Fruit fly (Drosophila melanogaster) whole organism, prepupa: ENCODE data around the gene CG11596.

ENCODE experiments used
- CG10669 ChIP-seq: fragments of 200-800 bp; sonication (Bioruptor generic); optimal IDR thresholded peaks from 3 replicates; lab custom pipeline; 2018; ENCODE audit warnings: missing biosample characterization, mild to moderate bottlenecking, missing genetic modification characterization, moderate library complexity
- CG11294 ChIP-seq: fragments of 200-800 bp; sonication (Bioruptor generic); IDR thresholded peaks from 2 replicates; pipeline ENCODE4 v1.3.6; 2022; ENCODE audit warnings: missing biosample characterization, missing genetic modification characterization
- CG11762 ChIP-seq: fragments of 200-800 bp; sonication (Bioruptor generic); optimal IDR thresholded peaks from 3 replicates; lab custom pipeline; 2016; ENCODE audit warnings: missing biosample characterization, missing genetic modification characterization; ENCODE audit not compliant: insufficient read depth
- CG11902 ChIP-seq: fragments of 200-800 bp; sonication (Bioruptor generic); optimal IDR thresholded peaks from 3 replicates; lab custom pipeline; 2016; ENCODE audit warnings: missing biosample characterization, missing genetic modification characterization
- CG15336 ChIP-seq: fragments of 200-800 bp; sonication (Bioruptor generic); IDR thresholded peaks from 2 replicates; pipeline ENCODE4 v1.3.6; 2022; ENCODE audit warnings: missing biosample characterization, missing genetic modification characterization
- CG16779 ChIP-seq: fragments of 200-800 bp; sonication (Bioruptor generic); optimal IDR thresholded peaks from 3 replicates; lab custom pipeline; 2017; ENCODE audit warnings: missing biosample characterization, mild to moderate bottlenecking, missing genetic modification characterization
- CG3032 ChIP-seq: fragments of 200-800 bp; optimal IDR thresholded peaks from 2 replicates; lab custom pipeline; 2019; ENCODE audit warnings: missing biosample characterization, mild to moderate bottlenecking, missing genetic modification characterization, moderate library complexity
- CG31627 ChIP-seq: fragments of 200-800 bp; sonication (Bioruptor generic); optimal IDR thresholded peaks from 3 replicates; lab custom pipeline; 2016; ENCODE audit warnings: missing biosample characterization, missing genetic modification characterization
- CG32006 ChIP-seq: fragments of 200-800 bp; sonication (Bioruptor generic); optimal IDR thresholded peaks from 3 replicates; lab custom pipeline; 2017; ENCODE audit warnings: missing biosample characterization, mild to moderate bottlenecking, missing genetic modification characterization
- CG34406 ChIP-seq: fragments of 200-800 bp; sonication (Bioruptor generic); optimal IDR thresholded peaks from 3 replicates; lab custom pipeline; 2016; ENCODE audit warnings: missing biosample characterization, missing genetic modification characterization
- CG3919 ChIP-seq: fragments of 200-800 bp; sonication (Bioruptor generic); optimal IDR thresholded peaks from 3 replicates; lab custom pipeline; 2016; ENCODE audit warnings: missing biosample characterization, missing genetic modification characterization
- CG4318 ChIP-seq: fragments of 200-800 bp; sonication (Bioruptor generic); optimal IDR thresholded peaks from 3 replicates; lab custom pipeline; 2017; ENCODE audit warnings: missing biosample characterization, mild to moderate bottlenecking, missing genetic modification characterization
- CG6276 ChIP-seq: fragments of 200-800 bp; sonication (Bioruptor generic); optimal IDR thresholded peaks from 2 replicates; lab custom pipeline; 2017; ENCODE audit warnings: missing biosample characterization, mild to moderate bottlenecking, missing genetic modification characterization
- CG6808 ChIP-seq: fragments of 200-800 bp; sonication (Bioruptor generic); optimal IDR thresholded peaks from 3 replicates; lab custom pipeline; 2017; ENCODE audit warnings: missing biosample characterization, missing genetic modification characterization, mild to moderate bottlenecking, moderate library complexity, missing genetic modification reagents
- CG6854 ChIP-seq: fragments of 200-800 bp; sonication (Bioruptor generic); optimal IDR thresholded peaks from 2 replicates; lab custom pipeline; 2017; ENCODE audit warnings: missing biosample characterization, mild to moderate bottlenecking, missing genetic modification characterization
- CG7368 ChIP-seq: fragments of 200-800 bp; sonication (Bioruptor generic); optimal IDR thresholded peaks from 3 replicates; lab custom pipeline; 2016; ENCODE audit warnings: missing biosample characterization, missing genetic modification characterization
- CG8119 ChIP-seq: fragments of 200-800 bp; sonication (Bioruptor generic); IDR thresholded peaks from 3 replicates; pipeline ENCODE4 v1.3.6; 2022; ENCODE audit warnings: missing biosample characterization, missing genetic modification characterization
- CG8319 ChIP-seq: fragments of 200-800 bp; sonication (Bioruptor generic); optimal IDR thresholded peaks from 3 replicates; lab custom pipeline; 2016; ENCODE audit warnings: missing biosample characterization, missing genetic modification characterization
- CG9139 ChIP-seq: fragments of 200-800 bp; sonication (Bioruptor generic); optimal IDR thresholded peaks from 3 replicates; lab custom pipeline; 2017; ENCODE audit warnings: missing biosample characterization, mild to moderate bottlenecking, missing genetic modification characterization
- Eip75B ChIP-seq: fragments of 200-800 bp; sonication (Bioruptor generic); optimal IDR thresholded peaks from 3 replicates; lab custom pipeline; 2016; ENCODE audit warnings: missing biosample characterization, missing genetic modification characterization
- Eip78C ChIP-seq: fragments of 200-800 bp; sonication (Bioruptor generic); peaks from one replicate; lab custom pipeline; 2016; ENCODE audit warnings: missing biosample characterization, missing genetic modification characterization
- Eip93F ChIP-seq: fragments of 200-800 bp; sonication (Bioruptor generic); optimal IDR thresholded peaks from 2 replicates; lab custom pipeline; 2016; ENCODE audit warnings: missing biosample characterization, mild to moderate bottlenecking, missing genetic modification characterization
- Ets96B ChIP-seq: fragments of 200-800 bp; optimal IDR thresholded peaks from 2 replicates; lab custom pipeline; 2019; ENCODE audit warnings: missing biosample characterization, mild to moderate bottlenecking, missing genetic modification characterization, moderate library complexity
- Gug ChIP-seq: fragments of 200-800 bp; sonication (Bioruptor generic); IDR thresholded peaks from 2 replicates; pipeline ENCODE4 v1.3.6; 2022; ENCODE audit warnings: missing biosample characterization, missing genetic modification characterization
- Hr38 ChIP-seq: sonication (Bioruptor generic); optimal IDR thresholded peaks from 2 replicates; lab custom pipeline; 2016; ENCODE audit warnings: missing biosample characterization, missing genetic modification characterization
- Hr4 ChIP-seq: fragments of 200-800 bp; sonication (Bioruptor generic); optimal IDR thresholded peaks from 3 replicates; lab custom pipeline; 2016; ENCODE audit warnings: missing biosample characterization, missing genetic modification characterization
- Lpt ChIP-seq: fragments of 200-800 bp; sonication (Bioruptor generic); optimal IDR thresholded peaks from 3 replicates; lab custom pipeline; 2016; ENCODE audit warnings: missing biosample characterization, missing genetic modification characterization
- Met ChIP-seq: fragments of 200-800 bp; sonication (Bioruptor generic); optimal IDR thresholded peaks from 3 replicates; lab custom pipeline; 2016; ENCODE audit warnings: missing biosample characterization, missing genetic modification characterization
- OdsH ChIP-seq: fragments of 200-800 bp; sonication (Bioruptor generic); optimal IDR thresholded peaks from 3 replicates; lab custom pipeline; 2016; ENCODE audit warnings: missing biosample characterization, missing genetic modification characterization
- Smox ChIP-seq: fragments of 200-800 bp; sonication (Bioruptor generic); optimal IDR thresholded peaks from 3 replicates; lab custom pipeline; 2016; ENCODE audit warnings: missing biosample characterization, missing genetic modification characterization
- Sox102F ChIP-seq: fragments of 200-800 bp; sonication (Bioruptor generic); optimal IDR thresholded peaks from 2 replicates; lab custom pipeline; 2016; ENCODE audit warnings: missing biosample characterization, mild to moderate bottlenecking, missing genetic modification characterization
- Sox14 ChIP-seq: fragments of 200-800 bp; sonication (Bioruptor generic); optimal IDR thresholded peaks from 3 replicates; lab custom pipeline; 2016; ENCODE audit warnings: missing biosample characterization, missing genetic modification characterization
- Sox15 ChIP-seq: fragments of 200-800 bp; sonication (Bioruptor generic); optimal IDR thresholded peaks from 3 replicates; lab custom pipeline; 2016; ENCODE audit warnings: missing biosample characterization, missing genetic modification characterization
- achi ChIP-seq: fragments of 200-800 bp; sonication (Bioruptor generic); optimal IDR thresholded peaks from 3 replicates; lab custom pipeline; 2016; ENCODE audit warnings: missing biosample characterization, missing genetic modification characterization
- acj6 ChIP-seq: fragments of 200-800 bp; sonication (Bioruptor generic); optimal IDR thresholded peaks from 3 replicates; lab custom pipeline; 2016; ENCODE audit warnings: missing biosample characterization, missing genetic modification characterization
- cyc ChIP-seq: fragments of 200-800 bp; sonication (Bioruptor generic); optimal IDR thresholded peaks from 3 replicates; lab custom pipeline; 2016; ENCODE audit warnings: missing biosample characterization, missing genetic modification characterization
- dac ChIP-seq: fragments of 200-800 bp; sonication (Bioruptor generic); optimal IDR thresholded peaks from 2 replicates; lab custom pipeline; 2017; ENCODE audit warnings: missing biosample characterization, mild to moderate bottlenecking, missing genetic modification characterization
- dsx ChIP-seq: fragments of 200-800 bp; optimal IDR thresholded peaks from 3 replicates; lab custom pipeline; 2019; ENCODE audit warnings: missing biosample characterization, mild to moderate bottlenecking, missing genetic modification characterization, moderate library complexity; ENCODE audit not compliant: poor library complexity, severe bottlenecking
- eg ChIP-seq: fragments of 200-800 bp; sonication (Bioruptor generic); IDR thresholded peaks from 3 replicates; pipeline ENCODE4 v1.3.6; 2022; ENCODE audit warnings: missing biosample characterization, missing genetic modification characterization
- esn ChIP-seq: fragments of 200-800 bp; sonication (Bioruptor generic); optimal IDR thresholded peaks from 2 replicates; lab custom pipeline; 2016; ENCODE audit warnings: missing biosample characterization, mild to moderate bottlenecking, missing genetic modification characterization, moderate library complexity
- fd59A ChIP-seq: fragments of 200-800 bp; sonication (Bioruptor generic); optimal IDR thresholded peaks from 2 replicates; lab custom pipeline; 2017; ENCODE audit warnings: missing biosample characterization, mild to moderate bottlenecking, missing genetic modification characterization, missing genetic modification reagents
- fkh ChIP-seq: fragments of 200-800 bp; sonication (Bioruptor generic); optimal IDR thresholded peaks from 3 replicates; lab custom pipeline; 2017; ENCODE audit warnings: missing biosample characterization, mild to moderate bottlenecking, missing genetic modification characterization, moderate library complexity
- lz ChIP-seq: fragments of 200-800 bp; sonication (Bioruptor generic); optimal IDR thresholded peaks from 3 replicates; lab custom pipeline; 2016; ENCODE audit warnings: missing biosample characterization, missing genetic modification characterization
- net ChIP-seq: fragments of 200-800 bp; sonication (Bioruptor generic); optimal IDR thresholded peaks from 3 replicates; lab custom pipeline; 2016; ENCODE audit warnings: missing biosample characterization, missing genetic modification characterization
- pdm3 ChIP-seq: fragments of 200-800 bp; sonication (Bioruptor generic); optimal IDR thresholded peaks from 3 replicates; lab custom pipeline; 2016; ENCODE audit warnings: missing biosample characterization, missing genetic modification characterization
- salr ChIP-seq, 2 experiments: fragments of 200-800 bp; sonication (Bioruptor generic); optimal IDR thresholded peaks; 3 replicates each; lab custom pipeline; 2016 to 2018; ENCODE audit warnings: missing biosample characterization in 2 of 2, missing genetic modification characterization in 2 of 2, mild to moderate bottlenecking in 1 of 2
- spab ChIP-seq: fragments of 200-800 bp; sonication (Bioruptor generic); optimal IDR thresholded peaks from 2 replicates; lab custom pipeline; 2017; ENCODE audit warnings: missing biosample characterization, mild to moderate bottlenecking, missing genetic modification characterization, missing genetic modification reagents
- ss ChIP-seq, 2 experiments: fragments of 200-800 bp; sonication (Bioruptor generic); optimal IDR thresholded peaks; 2 replicates in 1 of 2; 3 replicates in 1 of 2; lab custom pipeline; 2017 to 2018; ENCODE audit warnings: mild to moderate bottlenecking in 2 of 2, missing biosample characterization in 2 of 2, missing genetic modification characterization in 2 of 2, moderate library complexity in 1 of 2
- svp ChIP-seq: fragments of 200-800 bp; sonication (Bioruptor generic); peaks from one replicate; lab custom pipeline; 2016; ENCODE audit warnings: missing biosample characterization, missing genetic modification characterization
- topi ChIP-seq: fragments of 200-800 bp; sonication (Bioruptor generic); optimal IDR thresholded peaks from 3 replicates; lab custom pipeline; 2016; ENCODE audit warnings: missing biosample characterization, missing genetic modification characterization

Gene CG11596

DNA sequence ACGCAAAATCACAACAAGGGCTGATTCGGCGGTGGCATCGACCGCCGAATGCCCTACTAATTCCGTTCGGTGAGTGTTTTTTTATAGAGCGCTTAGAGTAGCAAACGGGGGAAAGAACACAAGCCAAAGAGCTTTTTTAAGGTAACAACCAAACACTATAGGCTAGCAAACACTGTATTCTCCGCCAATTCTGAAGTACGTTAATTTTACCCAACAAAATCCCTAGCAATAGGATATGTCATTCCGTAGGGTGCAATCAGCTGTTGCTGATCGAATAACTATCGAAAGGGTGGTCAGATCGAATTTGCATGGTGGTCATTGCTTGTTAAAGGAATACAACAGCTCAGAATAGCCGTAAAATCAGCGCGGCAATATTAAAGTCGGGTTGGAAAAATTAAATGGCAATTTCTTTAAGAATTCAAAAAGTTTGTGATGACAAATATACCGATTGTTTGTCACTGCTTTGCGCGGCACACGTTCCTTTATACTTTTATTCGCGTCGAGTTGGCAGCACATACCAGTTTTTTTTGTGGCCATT lies 19.7 kb upstream of the CG11596 start, which contains the start of gene mip130 (continued):
- TF ChIP-seq Sox15 (GFP tag; lab: Kevin White, UChicago) (peak; percentile 27), Gug (GFP tag; lab: Robert Waterston, UW) (no peak), eg (GFP tag; lab: Robert Waterston, UW) (0 out of 3 replicates have a peak, but pooled peaks have one; percentile 41), fkh (GFP tag; lab: Kevin White, UChicago) (no peak), CG11902 (GFP tag; lab: Kevin White, UChicago) (peak; percentile 43), Lpt (GFP tag; lab: Kevin White, UChicago) (no peak), dsx (peak; percentile 17), Hr4 (GFP tag; lab: Kevin White, UChicago) (peak; percentile 64)

DNA sequence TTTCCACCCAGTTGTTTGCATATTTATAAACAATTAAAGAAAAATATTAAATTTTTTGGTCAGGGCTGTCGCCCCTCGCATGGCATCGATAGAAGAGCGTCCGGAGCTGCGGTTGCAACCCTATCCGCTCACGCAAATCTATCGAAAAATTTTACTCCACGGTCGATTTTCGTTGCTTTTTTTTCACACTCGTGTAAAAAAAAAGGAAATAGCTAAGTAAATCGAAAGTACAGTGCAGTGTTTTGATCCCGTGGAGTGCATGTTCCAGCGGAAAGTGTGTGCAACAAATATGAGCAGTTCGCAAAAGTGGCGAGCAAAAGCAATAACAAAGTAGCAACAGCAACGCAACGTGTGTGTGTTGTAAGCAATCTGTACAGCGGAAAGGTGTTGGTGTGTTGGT lies 18.7 kb upstream of the CG11596 start, which contains the start of the genes Edem1 and Rbcn-3B:
Edem1 (minus strand) TSS at position 71 of the 400 bp plus-strand sequence.
Rbcn-3B (plus strand) TSS at position 164 of the 400 bp plus-strand sequence.
- TF ChIP-seq CG3032 (tag; lab: Kevin White, UChicago), result peak; percentile 30
- TF ChIP-seq CG16779 (tag; lab: Kevin White, UChicago), result peak; percentile 69
- TF ChIP-seq Eip93F (GFP tag; lab: Kevin White, UChicago), result no peak
- no peak for TF ChIP-seq acj6 (GFP tag; lab: Kevin White, UChicago)
- peak; percentile 36 for TF ChIP-seq topi (GFP tag; lab: Kevin White, UChicago)
- TF ChIP-seq svp, result peak; percentile 67
- no peak for TF ChIP-seq OdsH (GFP tag; lab: Kevin White, UChicago)
- no peak for TF ChIP-seq spab (GFP tag; lab: Kevin White, UChicago)
- no peak for TF ChIP-seq fkh (GFP tag; lab: Kevin White, UChicago)
- TF ChIP-seq CG7368, result no peak
- TF ChIP-seq Smox (GFP tag; lab: Kevin White, UChicago), result no peak
- no peak for TF ChIP-seq CG10669 (GFP tag; lab: Kevin White, UChicago)
- peak; percentile 76 for TF ChIP-seq CG8119
- TF ChIP-seq Eip75B (GFP tag; lab: Kevin White, UChicago), result no peak
- TF ChIP-seq Hr4 (GFP tag; lab: Kevin White, UChicago), result no peak
- no peak for TF ChIP-seq ss (GFP tag; optimal IDR thresholded peaks at IDR 0.05; lab: Kevin White, UChicago)
- no peak for TF ChIP-seq CG31627 (GFP tag; lab: Kevin White, UChicago)
- peak; percentile 68 for TF ChIP-seq eg (GFP tag; lab: Robert Waterston, UW)
- TF ChIP-seq achi (GFP tag; lab: Kevin White, UChicago), result no peak
- peak; percentile 16 for TF ChIP-seq esn (GFP tag; lab: Kevin White, UChicago)
- TF ChIP-seq CG4318 (GFP tag; lab: Kevin White, UChicago), result no peak
- no peak for TF ChIP-seq pdm3 (GFP tag; lab: Kevin White, UChicago)
- TF ChIP-seq CG11294, result no peak
- TF ChIP-seq CG9139 (GFP tag; lab: Kevin White, UChicago), result peak; percentile 40
- no peak for TF ChIP-seq salr (GFP tag; optimal IDR thresholded peaks at IDR 0.05; lab: Kevin White, UChicago)
- no peak for TF ChIP-seq CG11762 (GFP tag; lab: Kevin White, UChicago)
- TF ChIP-seq Sox15 (GFP tag; lab: Kevin White, UChicago), result no peak
- TF ChIP-seq Sox102F (GFP tag; lab: Kevin White, UChicago), result no peak
- peak; percentile 50 for TF ChIP-seq CG6808 (GFP tag; lab: Kevin White, UChicago)
- TF ChIP-seq Ets96B (tag; lab: Kevin White, UChicago), result peak; percentile 47
- no peak for TF ChIP-seq Hr38 (GFP tag; lab: Kevin White, UChicago)
- TF ChIP-seq CG32006 (GFP tag; lab: Kevin White, UChicago), result no peak
- TF ChIP-seq cyc, result no peak
- TF ChIP-seq CG34406, result no peak
- peak; percentile 7 for TF ChIP-seq dac (GFP tag; lab: Kevin White, UChicago)
- TF ChIP-seq CG15336 (GFP tag; lab: Robert Waterston, UW), result peak; percentile 58; the same call in 1 of the 2 replicates
- no peak for TF ChIP-seq Met
- no peak for TF ChIP-seq CG3919 (GFP tag; lab: Kevin White, UChicago)
- TF ChIP-seq Eip78C (GFP tag; lab: Kevin White, UChicago), result no peak
- TF ChIP-seq Sox14 (GFP tag; lab: Kevin White, UChicago), result peak; percentile 29
- TF ChIP-seq CG6276 (GFP tag; lab: Kevin White, UChicago), result peak; percentile 70
- peak; percentile 27 for TF ChIP-seq CG6854
- TF ChIP-seq CG8319 (GFP tag; lab: Kevin White, UChicago), result no peak
- TF ChIP-seq net (GFP tag; lab: Kevin White, UChicago), result peak; percentile 45
- TF ChIP-seq lz (GFP tag; lab: Kevin White, UChicago), result no peak
- TF ChIP-seq fd59A (GFP tag; lab: Kevin White, UChicago), result no peak
